Worm (Caenorhabditis elegans) whole organism, L1 larva: ENCODE data around the gene srg-69.

Experiments used
- ceh-88 ChIP-seq: fragments of 200-800 bp; sonication (Bioruptor generic); IDR thresholded peaks from 2 replicates; pipeline ENCODE4 v1.3.6; 2022; ENCODE audit warnings: missing genetic modification characterization, missing compliant biosample characterization
- egl-27 ChIP-seq, 2 experiments: fragments of 150-350 bp in 1 of 2; sonication (generic microtip); optimal IDR thresholded peaks; 3 replicates each; lab custom pipeline; 2017 to 2018; ENCODE audit warnings: missing biosample characterization in 2 of 2, missing genetic modification characterization in 2 of 2, missing genetic modification reagents in 2 of 2
- hpl-2 ChIP-seq: fragments of 150-350 bp; optimal IDR thresholded peaks from 2 replicates; lab custom pipeline; 2014; ENCODE audit warnings: missing biosample characterization, missing genetic modification reagents, missing genetic modification characterization
- lin-15B ChIP-seq: fragments of 150-350 bp; sonication (generic microtip); optimal IDR thresholded peaks from 3 replicates; lab custom pipeline; 2014; ENCODE audit warnings: missing biosample characterization, missing genetic modification characterization
- lsy-2 ChIP-seq, 2 experiments: fragments of 150-350 bp; optimal IDR thresholded peaks; 2 replicates each; lab custom pipeline; 2014; ENCODE audit warnings: missing biosample characterization in 2 of 2, missing genetic modification characterization in 2 of 2
- mep-1 ChIP-seq: fragments of 150-350 bp; optimal IDR thresholded peaks from 2 replicates; lab custom pipeline; 2014; ENCODE audit warnings: missing biosample characterization, missing genetic modification characterization
- nhr-11 ChIP-seq: fragments of 150-350 bp; optimal IDR thresholded peaks from 2 replicates; lab custom pipeline; 2014; ENCODE audit warnings: missing biosample characterization, missing genetic modification characterization
- nhr-12 ChIP-seq: sonication (generic microtip); optimal IDR thresholded peaks from 2 replicates; lab custom pipeline; 2017; ENCODE audit warnings: missing biosample characterization, missing genetic modification characterization
- nhr-237 ChIP-seq: fragments of 150-350 bp; optimal IDR thresholded peaks from 2 replicates; lab custom pipeline; 2014; ENCODE audit warnings: missing biosample characterization, missing genetic modification characterization
- nhr-77 ChIP-seq: fragments of 150-350 bp; optimal IDR thresholded peaks from 2 replicates; lab custom pipeline; 2014; ENCODE audit warnings: missing biosample characterization, missing genetic modification characterization
- nhr-85 ChIP-seq: sonication (generic microtip); peaks from one replicate; lab custom pipeline; 2016; ENCODE audit warnings: missing genetic modification characterization, inconsistent platforms, missing compliant biosample characterization
- tbx-2 ChIP-seq: sonication (generic microtip); optimal IDR thresholded peaks from 2 replicates; lab custom pipeline; 2016; ENCODE audit warnings: missing genetic modification characterization, missing compliant biosample characterization

DNA sequence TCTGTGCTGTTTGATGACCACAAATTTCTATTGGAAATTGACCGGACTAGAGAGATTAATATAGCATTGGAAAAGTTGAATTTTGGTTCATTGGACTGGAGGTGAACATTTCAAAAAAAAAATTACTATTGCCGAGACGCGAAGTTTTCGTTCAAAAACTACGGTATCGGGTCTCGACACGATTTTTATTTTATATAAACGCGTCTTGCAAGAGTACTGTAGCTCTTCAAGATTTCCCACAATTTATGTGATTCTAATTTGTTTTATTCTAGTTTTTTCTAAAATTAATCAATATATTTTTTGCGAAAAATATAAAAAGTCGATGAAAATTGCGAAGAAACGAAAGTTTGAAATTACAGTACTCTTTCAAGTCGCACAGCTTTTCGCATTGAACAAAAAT, 15.2 kb downstream of the srg-69 start, which contains the start of gene F09E5.12:
- TF ChIP-seq nhr-237 (tag; lab: Kevin White, UChicago) (no peak), nhr-11 (no peak), hpl-2 (GFP tag; lab: Kevin White, UChicago) (no peak), nhr-77 (no peak), tbx-2 (tag; lab: Kevin White, UChicago) (no peak), nhr-12 (tag; lab: Kevin White, UChicago) (no peak), egl-27 (tag; optimal IDR thresholded peaks at IDR 0.05; lab: Kevin White, UChicago) (no peak), lsy-2 (tag; optimal IDR thresholded peaks at IDR 0.05; lab: Kevin White, UChicago) (no peak), ceh-88 (GFP tag; lab: Robert Waterston, UW) (no peak), mep-1 (tag; lab: Kevin White, UChicago) (no peak), nhr-85 (tag; lab: Kevin White, UChicago) (no peak), lin-15B (no peak)
